Fruit fly (Drosophila melanogaster): ENCODE results near the gene Anp.

DNA sequence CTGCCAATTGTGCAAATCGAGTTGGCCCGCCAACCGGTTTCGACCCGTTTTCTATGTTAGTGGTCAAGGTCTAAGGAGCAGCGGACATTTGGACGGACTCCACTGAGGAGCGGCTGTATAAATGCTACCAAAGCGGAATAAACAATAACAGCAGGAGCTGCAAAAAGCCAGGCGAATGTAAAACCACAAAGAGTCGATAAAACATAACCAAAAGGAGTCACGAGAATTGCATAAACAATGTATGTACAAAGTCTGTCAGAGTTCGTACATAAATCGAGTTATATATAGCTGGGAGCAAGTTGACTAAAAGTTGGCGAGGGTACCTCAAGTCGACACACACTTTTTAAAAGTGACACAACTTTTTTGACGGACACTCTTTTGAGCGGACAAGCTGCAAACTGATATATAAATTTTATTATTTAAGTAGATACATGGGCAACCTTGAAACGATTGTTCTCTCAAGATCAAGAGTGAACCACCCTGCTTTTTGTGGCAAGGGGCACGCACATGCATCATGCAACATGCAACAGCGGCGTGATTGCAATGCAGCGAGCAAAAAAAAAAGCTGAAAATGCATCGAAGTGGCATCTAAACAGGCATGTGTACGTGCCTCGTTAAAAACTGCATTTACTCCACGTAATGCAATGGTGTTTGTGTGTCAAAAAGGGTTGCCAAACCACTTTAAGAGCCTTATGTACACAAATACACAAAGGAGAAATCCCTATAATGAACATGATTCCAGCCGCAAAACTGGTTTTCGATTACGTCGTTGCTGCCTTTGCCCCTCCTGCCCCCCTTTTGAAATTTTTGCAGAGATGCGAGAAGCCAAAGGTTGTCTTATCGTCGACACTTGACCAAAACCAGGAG is 45.7 kb downstream of the Anp start:
- TF ChIP-seq CG8478 (optimal IDR thresholded peaks at IDR 0.05) (no peak), CTCF (optimal IDR thresholded peaks at IDR 0.05) (no peak)
